Worm (Caenorhabditis elegans): ENCODE results near the gene sra-37.

The sra-37 gene

ce11 chrX:13900047-13900446, 6.9 kb upstream of the sra-37 start, which contains the start of gene sra-38:
Gene sra-38 (minus strand): TSS chrX:13900147.
- TF ChIP-seq flt-1 (GFP tag; IDR thresholded peaks at IDR 0.05) = no peak

ce11 chrX:13886195-13886594, 7.0 kb downstream of the sra-37 start:
- TF ChIP-seq klf-2 (GFP tag; conservative IDR thresholded peaks at IDR 0.05) = no peak
- TF ChIP-seq flt-1 (GFP tag; IDR thresholded peaks at IDR 0.05) = 0 out of 2 replicates have a peak, but pooled peaks have one; percentile 33

ce11 chrX:13885131-13885530, 8.0 kb downstream of the sra-37 start:
- TF ChIP-seq tab-1 (GFP tag; IDR thresholded peaks at IDR 0.05) = no peak

ce11 chrX:13884157-13884556, 9.0 kb downstream of the sra-37 start:
- TF ChIP-seq ztf-29 (GFP tag; IDR thresholded peaks at IDR 0.05) = no peak
- no peak for TF ChIP-seq ztf-23 (GFP tag; IDR thresholded peaks at IDR 0.05)
- TF ChIP-seq flt-1 (GFP tag; IDR thresholded peaks at IDR 0.05) = no peak
- TF ChIP-seq T22C8.4 (GFP tag; IDR thresholded peaks at IDR 0.05) = no peak
- TF ChIP-seq cog-1 (tag; optimal IDR thresholded peaks at IDR 0.05) = no peak
- TF ChIP-seq klf-2 (GFP tag; conservative IDR thresholded peaks at IDR 0.05) = no peak
- no peak for TF ChIP-seq med-1 (GFP tag; optimal IDR thresholded peaks at IDR 0.05; ENCODE audit: insufficient read depth)
- no peak for TF ChIP-seq tab-1 (GFP tag; IDR thresholded peaks at IDR 0.05)
- no peak for TF ChIP-seq ref-1 (GFP tag; conservative IDR thresholded peaks at IDR 0.05)

- TF ChIP-seq ztf-29 (GFP tag; IDR thresholded peaks at IDR 0.05) = no peak
- TF ChIP-seq cog-1 (tag; optimal IDR thresholded peaks at IDR 0.05) = no peak
- no peak for TF ChIP-seq ref-1 (GFP tag; conservative IDR thresholded peaks at IDR 0.05)
- TF ChIP-seq flt-1 (GFP tag; IDR thresholded peaks at IDR 0.05) = no peak
- no peak for TF ChIP-seq med-1 (GFP tag; optimal IDR thresholded peaks at IDR 0.05; ENCODE audit: insufficient read depth)
- 0 out of 2 replicates have a peak, but pooled peaks have one; percentile 23 for TF ChIP-seq ztf-23 (GFP tag; IDR thresholded peaks at IDR 0.05)
These were observed 10.5 kb downstream of the sra-37 start, which contains the start of gene hlb-1 for ce11 chrX:13882639-13883038. Gene hlb-1 (minus strand): TSS chrX:13882739.

ce11 chrX:13881760-13882369, 11.3 kb downstream of the sra-37 start:
- no peak for TF ChIP-seq cog-1 (tag; optimal IDR thresholded peaks at IDR 0.05)
- TF ChIP-seq flt-1 (GFP tag; IDR thresholded peaks at IDR 0.05) = no peak
- no peak for TF ChIP-seq tab-1 (GFP tag; IDR thresholded peaks at IDR 0.05)
- TF ChIP-seq ztf-29 (GFP tag; IDR thresholded peaks at IDR 0.05) = no peak
- no peak for TF ChIP-seq T22C8.4 (GFP tag; IDR thresholded peaks at IDR 0.05)
- no peak for TF ChIP-seq ztf-23 (GFP tag; IDR thresholded peaks at IDR 0.05)
- TF ChIP-seq med-1 (GFP tag; optimal IDR thresholded peaks at IDR 0.05; ENCODE audit: insufficient read depth) = no peak
- TF ChIP-seq ref-1 (GFP tag; conservative IDR thresholded peaks at IDR 0.05) = no peak
- no peak for TF ChIP-seq klf-2 (GFP tag; conservative IDR thresholded peaks at IDR 0.05)

- TF ChIP-seq med-1 (GFP tag; optimal IDR thresholded peaks at IDR 0.05; ENCODE audit: insufficient read depth) (no peak), cog-1 (tag; optimal IDR thresholded peaks at IDR 0.05) (no peak), ztf-23 (GFP tag; IDR thresholded peaks at IDR 0.05) (no peak), ztf-29 (GFP tag; IDR thresholded peaks at IDR 0.05) (no peak), flt-1 (GFP tag; IDR thresholded peaks at IDR 0.05) (no peak), ref-1 (GFP tag; conservative IDR thresholded peaks at IDR 0.05) (no peak), klf-2 (GFP tag; conservative IDR thresholded peaks at IDR 0.05) (no peak), T22C8.4 (GFP tag; IDR thresholded peaks at IDR 0.05) (no peak), tab-1 (GFP tag; IDR thresholded peaks at IDR 0.05) (no peak)
These were observed 15.1 kb downstream of the sra-37 start for ce11 chrX:13878082-13878481.

- TF ChIP-seq ref-1 (GFP tag; conservative IDR thresholded peaks at IDR 0.05) (no peak), ztf-23 (GFP tag; IDR thresholded peaks at IDR 0.05) (no peak), cog-1 (tag; optimal IDR thresholded peaks at IDR 0.05) (no peak), tab-1 (GFP tag; IDR thresholded peaks at IDR 0.05) (no peak), flt-1 (GFP tag; IDR thresholded peaks at IDR 0.05) (no peak), klf-2 (GFP tag; conservative IDR thresholded peaks at IDR 0.05) (no peak), T22C8.4 (GFP tag; IDR thresholded peaks at IDR 0.05) (no peak), ztf-29 (GFP tag; IDR thresholded peaks at IDR 0.05) (no peak), med-1 (GFP tag; optimal IDR thresholded peaks at IDR 0.05; ENCODE audit: insufficient read depth) (no peak)
These were observed 16.3 kb downstream of the sra-37 start for ce11 chrX:13876860-13877259.

ce11 chrX:13875913-13876312, 17.2 kb downstream of the sra-37 start:
- TF ChIP-seq flt-1 (GFP tag; IDR thresholded peaks at IDR 0.05) (no peak), med-1 (GFP tag; optimal IDR thresholded peaks at IDR 0.05; ENCODE audit: insufficient read depth) (no peak), ztf-29 (GFP tag; IDR thresholded peaks at IDR 0.05) (no peak), cog-1 (tag; optimal IDR thresholded peaks at IDR 0.05) (no peak), ref-1 (GFP tag; conservative IDR thresholded peaks at IDR 0.05) (no peak), T22C8.4 (GFP tag; IDR thresholded peaks at IDR 0.05) (no peak)

- TF ChIP-seq cog-1 (tag; optimal IDR thresholded peaks at IDR 0.05) = no peak
- no peak for TF ChIP-seq ztf-23 (GFP tag; IDR thresholded peaks at IDR 0.05)
- no peak for TF ChIP-seq ztf-29 (GFP tag; IDR thresholded peaks at IDR 0.05)
- no peak for TF ChIP-seq tab-1 (GFP tag; IDR thresholded peaks at IDR 0.05)
- TF ChIP-seq flt-1 (GFP tag; IDR thresholded peaks at IDR 0.05) = no peak
- TF ChIP-seq med-1 (GFP tag; optimal IDR thresholded peaks at IDR 0.05; ENCODE audit: insufficient read depth) = no peak
- no peak for TF ChIP-seq klf-2 (GFP tag; conservative IDR thresholded peaks at IDR 0.05)
- no peak for TF ChIP-seq ref-1 (GFP tag; conservative IDR thresholded peaks at IDR 0.05)
- TF ChIP-seq T22C8.4 (GFP tag; IDR thresholded peaks at IDR 0.05) = no peak
These were observed 19.7 kb downstream of the sra-37 start for ce11 chrX:13873324-13873933.
